Worm (Caenorhabditis elegans): ENCODE results near the gene tab-1.

DNA sequence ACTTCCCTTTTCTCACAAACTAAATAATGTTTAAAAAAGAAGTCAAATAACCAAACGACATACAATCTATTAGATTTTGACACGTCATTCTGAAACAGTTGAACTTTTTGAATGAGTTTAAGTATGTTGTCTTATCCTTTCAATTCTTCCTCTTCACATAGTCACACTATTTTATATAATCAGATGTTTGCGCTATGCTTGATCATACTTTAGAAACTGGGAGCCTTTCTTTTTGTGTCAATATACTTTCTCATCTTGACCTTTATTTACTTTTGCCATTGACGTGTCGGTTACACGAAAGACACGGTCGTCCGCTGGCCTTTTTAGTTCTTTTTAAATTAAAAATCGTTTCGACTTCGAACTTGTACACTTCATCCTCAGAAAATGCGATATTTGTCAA is 48.8 kb downstream of the tab-1 start, which contains the start of gene C04A2.15:
- no peak for TF ChIP-seq ceh-2 (tag; optimal IDR thresholded peaks at IDR 0.05)
- no peak for TF ChIP-seq fkh-6 (tag; optimal IDR thresholded peaks at IDR 0.05)
- TF ChIP-seq ama-1 (optimal IDR thresholded peaks at IDR 0.05): no peak
- no peak for TF ChIP-seq ttx-3 (tag; optimal IDR thresholded peaks at IDR 0.05)
- no peak for TF ChIP-seq K09A11.1 (tag; optimal IDR thresholded peaks at IDR 0.05; ENCODE audit: insufficient read depth)

Data from whole organism, late embryonic.